Fruit fly (Drosophila melanogaster): ENCODE data around the gene mthl9.
A peak's percentile ranks its signal among the peaks of the same experiment; 100 is the strongest.

mthl9 gene

dm6 chr3L:380886-381546 lies 48.9 kb upstream of the mthl9 start (continued):
- TF ChIP-seq Blimp-1 (GFP tag; optimal IDR thresholded peaks at IDR 0.05) (no peak), spab (GFP tag; optimal IDR thresholded peaks at IDR 0.05) (no peak), acj6 (GFP tag; optimal IDR thresholded peaks at IDR 0.05) (peak; percentile 1), svp (GFP tag) (peak; percentile 67), CG7368 (GFP tag; optimal IDR thresholded peaks at IDR 0.05) (no peak), Hr38 (GFP tag; optimal IDR thresholded peaks at IDR 0.05) (no peak), lz (GFP tag; optimal IDR thresholded peaks at IDR 0.05) (no peak), vri (GFP tag; optimal IDR thresholded peaks at IDR 0.05) (peak; percentile 36)

dm6 chr3L:378906-379305 lies 46.8 kb upstream of the mthl9 start:
- no peak for TF ChIP-seq Hr39 (GFP tag; optimal IDR thresholded peaks at IDR 0.05)
- no peak for TF ChIP-seq esn (GFP tag; optimal IDR thresholded peaks at IDR 0.05)
- TF ChIP-seq fd59A (GFP tag; optimal IDR thresholded peaks at IDR 0.05) = no peak
- TF ChIP-seq cyc (GFP tag; optimal IDR thresholded peaks at IDR 0.05) = no peak
- no peak for TF ChIP-seq Eip93F (GFP tag; optimal IDR thresholded peaks at IDR 0.05)
- no peak for TF ChIP-seq salr (GFP tag; optimal IDR thresholded peaks at IDR 0.05)
- no peak for TF ChIP-seq topi (GFP tag; optimal IDR thresholded peaks at IDR 0.05)
- TF ChIP-seq CG31627 (GFP tag; optimal IDR thresholded peaks at IDR 0.05) = no peak

dm6 chr3L:378072-378423 lies 45.9 kb upstream of the mthl9 start:
- TF ChIP-seq Eip75B (GFP tag; optimal IDR thresholded peaks at IDR 0.05) (no peak), Sox14 (GFP tag; optimal IDR thresholded peaks at IDR 0.05) (peak; percentile 23), CG16779 (tag; optimal IDR thresholded peaks at IDR 0.05) (no peak), Lpt (GFP tag; optimal IDR thresholded peaks at IDR 0.05) (no peak), Met (GFP tag; optimal IDR thresholded peaks at IDR 0.05) (no peak), fkh (GFP tag; optimal IDR thresholded peaks at IDR 0.05) (peak; percentile 54), Hr38 (GFP tag; optimal IDR thresholded peaks at IDR 0.05) (no peak), CG6854 (GFP tag; optimal IDR thresholded peaks at IDR 0.05) (no peak), CG10669 (GFP tag; optimal IDR thresholded peaks at IDR 0.05) (no peak), Smox (GFP tag; optimal IDR thresholded peaks at IDR 0.05) (no peak), CG6276 (GFP tag; optimal IDR thresholded peaks at IDR 0.05) (no peak), dac (GFP tag; optimal IDR thresholded peaks at IDR 0.05) (no peak), CG6792 (GFP tag; optimal IDR thresholded peaks at IDR 0.05) (no peak), CG15336 (GFP tag; IDR thresholded peaks at IDR 0.05) (no peak)

- TF ChIP-seq salr (GFP tag; optimal IDR thresholded peaks at IDR 0.05) (no peak), CG3919 (GFP tag; optimal IDR thresholded peaks at IDR 0.05) (peak; percentile 59), fkh (GFP tag; optimal IDR thresholded peaks at IDR 0.05) (peak; percentile 40), Ets21C (GFP tag; optimal IDR thresholded peaks at IDR 0.05) (peak; percentile 5), Smox (GFP tag; optimal IDR thresholded peaks at IDR 0.05) (peak; percentile 60), ss (GFP tag; optimal IDR thresholded peaks at IDR 0.05) (peak; percentile 28 to 77), fd85E (GFP tag; optimal IDR thresholded peaks at IDR 0.05) (no peak), Sox102F (GFP tag; optimal IDR thresholded peaks at IDR 0.05) (peak; percentile 26), Ets96B (tag; optimal IDR thresholded peaks at IDR 0.05) (peak; percentile 73), net (GFP tag; optimal IDR thresholded peaks at IDR 0.05) (peak; percentile 51), fd59A (GFP tag; optimal IDR thresholded peaks at IDR 0.05) (peak; percentile 40), CG11902 (GFP tag; optimal IDR thresholded peaks at IDR 0.05) (peak; percentile 27), Gug (GFP tag; IDR thresholded peaks at IDR 0.05) (no peak), cyc (GFP tag; optimal IDR thresholded peaks at IDR 0.05) (peak; percentile 39), CG11762 (GFP tag; optimal IDR thresholded peaks at IDR 0.05; ENCODE audit: insufficient read depth) (peak; percentile 67), Hr4 (GFP tag; optimal IDR thresholded peaks at IDR 0.05) (peak; percentile 57), CG6792 (GFP tag; optimal IDR thresholded peaks at IDR 0.05) (peak; percentile 68), CG32006 (GFP tag; optimal IDR thresholded peaks at IDR 0.05) (peak; percentile 72), Eip93F (GFP tag; optimal IDR thresholded peaks at IDR 0.05) (peak; percentile 19), topi (GFP tag; optimal IDR thresholded peaks at IDR 0.05) (peak; percentile 52), dsx (GFP tag; optimal IDR thresholded peaks at IDR 0.05; ENCODE audit: poor library complexity, severe bottlenecking) (no peak), CG4318 (GFP tag; optimal IDR thresholded peaks at IDR 0.05) (peak; percentile 51), CG10631 (GFP tag; optimal IDR thresholded peaks at IDR 0.05) (peak; percentile 72)
Measured at dm6 chr3L:377222-378071, 45.3 kb upstream of the mthl9 start.
